Worm (Caenorhabditis elegans): ENCODE data around the gene F37C4.6.

DNA sequence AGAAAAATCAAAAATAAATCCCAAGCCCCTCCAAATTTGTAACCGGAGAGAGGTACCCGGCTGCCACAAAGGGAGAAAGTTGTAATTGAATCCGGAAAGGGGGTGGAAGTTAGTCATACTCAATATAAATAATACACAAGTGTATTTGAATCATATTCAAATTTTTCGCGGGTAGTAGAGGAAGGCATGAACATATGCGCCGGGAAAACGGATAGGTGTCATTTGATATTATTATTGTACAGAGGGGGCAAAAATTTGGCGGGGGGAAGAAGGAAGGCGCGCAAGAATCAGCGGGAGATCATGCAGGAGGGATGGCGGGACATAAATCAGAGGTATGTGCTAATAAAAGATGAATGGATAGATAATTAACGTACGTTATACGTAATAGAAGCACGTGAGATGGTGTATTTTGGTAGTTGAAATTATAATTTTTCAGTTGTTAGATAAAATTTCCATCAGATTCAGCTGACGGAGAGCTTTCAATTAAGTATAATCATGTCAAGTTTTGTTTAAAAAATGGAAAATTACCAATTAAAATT, 51.5 kb downstream of the F37C4.6 start, which contains the start of gene F28F9.3:
- no peak for TF ChIP-seq zag-1 (tag; optimal IDR thresholded peaks at IDR 0.05)
- TF ChIP-seq lin-39 (tag; optimal IDR thresholded peaks at IDR 0.05), result no peak
- TF ChIP-seq egl-27 (tag; optimal IDR thresholded peaks at IDR 0.05), result no peak
- no peak for TF ChIP-seq nhr-28 (tag; optimal IDR thresholded peaks at IDR 0.05)
- no peak for TF ChIP-seq ceh-82 (tag; optimal IDR thresholded peaks at IDR 0.05)
- no peak for TF ChIP-seq C34B4.2 (tag; optimal IDR thresholded peaks at IDR 0.05)
- TF ChIP-seq aha-1 (tag; optimal IDR thresholded peaks at IDR 0.05), result no peak
- no peak for TF ChIP-seq nhr-11 (tag; optimal IDR thresholded peaks at IDR 0.05)
- TF ChIP-seq elt-3 (tag; optimal IDR thresholded peaks at IDR 0.05), result no peak
- no peak for TF ChIP-seq ceh-90 (tag; optimal IDR thresholded peaks at IDR 0.05)

Data from whole organism, L1 larva.